Fruit fly (Drosophila melanogaster) whole organism, embryonic: ENCODE data around the gene Lrpprc2.

ENCODE experiments used
- B-H1 ChIP-seq: fragments of 200-800 bp; sonication (Bioruptor generic); IDR thresholded peaks from 3 replicates; pipeline ENCODE4 v1.3.6; 2022; ENCODE audit warnings: missing biosample characterization, missing genetic modification characterization
- Bgb ChIP-seq: fragments of 200-800 bp; sonication (Bioruptor generic); IDR thresholded peaks from 2 replicates; pipeline ENCODE4 v1.3.6; 2022; ENCODE audit warnings: missing biosample characterization, missing genetic modification characterization; ENCODE audit not compliant: partially characterized antibody
- CG1024 ChIP-seq: fragments of 200-800 bp; sonication (Bioruptor generic); IDR thresholded peaks from 2 replicates; pipeline ENCODE4 v1.3.6; 2022; ENCODE audit warnings: missing biosample characterization, missing genetic modification characterization
- CG10654 ChIP-seq: fragments of 200-800 bp; sonication (Bioruptor generic); optimal IDR thresholded peaks from 2 replicates; lab custom pipeline; 2016; ENCODE audit warnings: missing biosample characterization, missing genetic modification characterization
- CG10979 ChIP-seq: fragments of 200-800 bp; sonication (Bioruptor generic); optimal IDR thresholded peaks from 2 replicates; lab custom pipeline; 2018; ENCODE audit warnings: missing biosample characterization, mild to moderate bottlenecking, missing genetic modification characterization, moderate library complexity
- CG11085 ChIP-seq: fragments of 200-800 bp; sonication (Bioruptor generic); IDR thresholded peaks from 2 replicates; pipeline ENCODE4 v1.3.6; 2022; ENCODE audit warnings: missing biosample characterization, missing genetic modification characterization
- CG11560 ChIP-seq: fragments of 200-800 bp; sonication (Bioruptor generic); IDR thresholded peaks from 3 replicates; pipeline ENCODE4 v1.3.6; 2022; ENCODE audit warnings: missing biosample characterization, missing genetic modification characterization
- CG12155 ChIP-seq: fragments of 200-800 bp; sonication (Bioruptor generic); optimal IDR thresholded peaks from 3 replicates; lab custom pipeline; 2016; ENCODE audit warnings: missing biosample characterization, missing genetic modification characterization
- CG12219 ChIP-seq: fragments of 200-800 bp; sonication (Bioruptor generic); optimal IDR thresholded peaks from 3 replicates; lab custom pipeline; 2018; ENCODE audit warnings: missing biosample characterization, mild to moderate bottlenecking, missing genetic modification characterization
- CG12659 ChIP-seq: fragments of 200-800 bp; sonication (Bioruptor generic); optimal IDR thresholded peaks from 3 replicates; lab custom pipeline; 2017; ENCODE audit warnings: mild to moderate bottlenecking, missing biosample characterization, missing genetic modification reagents, missing genetic modification characterization
- CG14441 ChIP-seq: fragments of 200-800 bp; sonication (Bioruptor generic); IDR thresholded peaks from 2 replicates; pipeline ENCODE4 v1.3.6; 2022; ENCODE audit warnings: missing biosample characterization, missing genetic modification characterization
- CG18262 ChIP-seq: fragments of 200-800 bp; optimal IDR thresholded peaks from 3 replicates; lab custom pipeline; 2019; ENCODE audit warnings: missing biosample characterization, mild to moderate bottlenecking, missing genetic modification characterization, moderate library complexity
- CG31224 ChIP-seq: fragments of 200-800 bp; sonication (Bioruptor generic); IDR thresholded peaks from 2 replicates; pipeline ENCODE4 v1.3.6; 2022; ENCODE audit warnings: missing biosample characterization, missing genetic modification characterization
- CG3163 ChIP-seq: fragments of 200-800 bp; sonication (Bioruptor generic); optimal IDR thresholded peaks from 3 replicates; lab custom pipeline; 2016; ENCODE audit warnings: missing biosample characterization, missing genetic modification characterization
- CG33213 ChIP-seq: fragments of 200-800 bp; sonication (Bioruptor generic); optimal IDR thresholded peaks from 3 replicates; lab custom pipeline; 2016; ENCODE audit warnings: missing biosample characterization, missing genetic modification characterization
- CG4360 ChIP-seq: fragments of 200-800 bp; sonication (Bioruptor generic); IDR thresholded peaks from 2 replicates; pipeline ENCODE4 v1.3.6; 2022; ENCODE audit warnings: missing biosample characterization, missing genetic modification characterization
- CG4730 ChIP-seq: fragments of 200-800 bp; sonication (Bioruptor generic); IDR thresholded peaks from 2 replicates; pipeline ENCODE4 v1.3.6; 2022; ENCODE audit warnings: missing biosample characterization, missing genetic modification characterization
- CG6765 ChIP-seq: fragments of 200-800 bp; sonication (Bioruptor generic); optimal IDR thresholded peaks from 3 replicates; lab custom pipeline; 2017; ENCODE audit warnings: missing biosample characterization, mild to moderate bottlenecking, missing genetic modification characterization
- CG8944 ChIP-seq: fragments of 200-800 bp; sonication (Bioruptor generic); optimal IDR thresholded peaks from 3 replicates; lab custom pipeline; 2016; ENCODE audit warnings: missing biosample characterization, missing genetic modification characterization
- CG9437 ChIP-seq: fragments of 200-800 bp; sonication (Bioruptor generic); optimal IDR thresholded peaks from 2 replicates; lab custom pipeline; 2018; ENCODE audit warnings: missing biosample characterization, mild to moderate bottlenecking, missing genetic modification characterization
- CG9727 ChIP-seq: fragments of 200-800 bp; sonication (Bioruptor generic); optimal IDR thresholded peaks from 3 replicates; lab custom pipeline; 2017; ENCODE audit warnings: missing biosample characterization, mild to moderate bottlenecking, missing genetic modification characterization
- D19A ChIP-seq: fragments of 200-800 bp; optimal IDR thresholded peaks from 3 replicates; lab custom pipeline; 2019; ENCODE audit warnings: missing biosample characterization, mild to moderate bottlenecking, missing genetic modification characterization, moderate library complexity
- D19B ChIP-seq: fragments of 200-800 bp; sonication (Bioruptor generic); optimal IDR thresholded peaks from 2 replicates; lab custom pipeline; 2017; ENCODE audit warnings: missing biosample characterization, mild to moderate bottlenecking, missing genetic modification characterization
- Dad ChIP-seq: fragments of 200-800 bp; sonication (Bioruptor generic); optimal IDR thresholded peaks from 3 replicates; lab custom pipeline; 2016; ENCODE audit warnings: missing biosample characterization, missing genetic modification characterization
- Deaf1 ChIP-seq: fragments of 200-800 bp; optimal IDR thresholded peaks from 3 replicates; lab custom pipeline; 2019; ENCODE audit warnings: missing biosample characterization, mild to moderate bottlenecking, missing genetic modification characterization, moderate library complexity
- Gug ChIP-seq: fragments of 200-800 bp; sonication (Bioruptor generic); IDR thresholded peaks from 4 replicates; pipeline ENCODE4 v1.3.6; 2022; ENCODE audit warnings: missing biosample characterization, missing genetic modification characterization
- HLH54F ChIP-seq: fragments of 200-800 bp; sonication (Bioruptor generic); optimal IDR thresholded peaks from 3 replicates; lab custom pipeline; 2016; ENCODE audit warnings: missing biosample characterization, missing genetic modification characterization
- NFAT ChIP-seq: fragments of 200-800 bp; sonication (Bioruptor generic); IDR thresholded peaks from 2 replicates; pipeline ENCODE4 v1.3.6; 2022; ENCODE audit warnings: missing biosample characterization, missing genetic modification characterization
- Nf-YC ChIP-seq: fragments of 200-800 bp; optimal IDR thresholded peaks from 3 replicates; lab custom pipeline; 2019; ENCODE audit warnings: missing biosample characterization, mild to moderate bottlenecking, missing genetic modification characterization, moderate library complexity
- Oli ChIP-seq: fragments of 200-800 bp; sonication (Bioruptor generic); optimal IDR thresholded peaks from 2 replicates; lab custom pipeline; 2018; ENCODE audit warnings: missing biosample characterization, mild to moderate bottlenecking, missing genetic modification characterization, moderate library complexity
- Poxn ChIP-seq: fragments of 200-800 bp; sonication (Bioruptor generic); IDR thresholded peaks from 2 replicates; pipeline ENCODE4 v1.3.6; 2022; ENCODE audit warnings: missing biosample characterization, missing genetic modification characterization
- Trl ChIP-seq, 3 experiments: fragments of >200 bp in 2 of 3; fragments of 200-800 bp in 1 of 3; sonication (Bioruptor generic) in 1 of 3; optimal IDR thresholded peaks; 2 replicates in 1 of 3; 3 replicates in 2 of 3; lab custom pipeline; 2016 to 2017; ENCODE audit warnings: missing biosample characterization in 1 of 3, missing genetic modification characterization in 1 of 3
- ac ChIP-seq: fragments of 200-800 bp; sonication (Bioruptor generic); optimal IDR thresholded peaks from 3 replicates; lab custom pipeline; 2017; ENCODE audit warnings: missing biosample characterization, mild to moderate bottlenecking, missing genetic modification characterization
- btn ChIP-seq: fragments of 200-800 bp; sonication (Bioruptor generic); optimal IDR thresholded peaks from 2 replicates; lab custom pipeline; 2016; ENCODE audit warnings: missing biosample characterization, missing genetic modification characterization
- dysf ChIP-seq: fragments of 200-800 bp; sonication (Bioruptor generic); IDR thresholded peaks from 3 replicates; pipeline ENCODE4 v1.3.6; 2022; ENCODE audit warnings: missing biosample characterization, missing genetic modification characterization
- gcm2 ChIP-seq: fragments of 200-800 bp; sonication (Bioruptor generic); optimal IDR thresholded peaks from 2 replicates; lab custom pipeline; 2016; ENCODE audit warnings: missing biosample characterization, missing genetic modification characterization
- hb ChIP-seq: fragments of 200-800 bp; sonication (Bioruptor generic); IDR thresholded peaks from 3 replicates; pipeline ENCODE4 v1.3.6; 2022; ENCODE audit warnings: missing biosample characterization, missing genetic modification characterization; ENCODE audit not compliant: partially characterized antibody
- hkb ChIP-seq, 2 experiments: fragments of 200-800 bp in 1 of 2; fragments of >200 bp in 1 of 2; sonication (Bioruptor generic) in 1 of 2; IDR thresholded peaks in 1 of 2; optimal IDR thresholded peaks in 1 of 2; 2 replicates each; pipeline versions ENCODE4 v1.3.6 to Lab custom; 2017 to 2022; ENCODE audit warnings: missing biosample characterization in 1 of 2, missing genetic modification characterization in 1 of 2
- insv ChIP-seq, 2 experiments: fragments of 200-800 bp; sonication (Bioruptor generic); optimal IDR thresholded peaks; 3 replicates each; lab custom pipeline; 2016 to 2018; ENCODE audit warnings: missing biosample characterization in 2 of 2, missing genetic modification characterization in 2 of 2
- luna ChIP-seq: fragments of 200-800 bp; sonication (Bioruptor generic); optimal IDR thresholded peaks from 2 replicates; lab custom pipeline; 2016; ENCODE audit warnings: missing biosample characterization, missing genetic modification characterization
- oc ChIP-seq: fragments of 200-800 bp; sonication (Bioruptor generic); optimal IDR thresholded peaks from 2 replicates; lab custom pipeline; 2018; ENCODE audit warnings: missing biosample characterization, mild to moderate bottlenecking, missing genetic modification characterization, moderate library complexity
- sc ChIP-seq, 3 experiments: fragments of >200 bp in 2 of 3; fragments of 200-800 bp in 1 of 3; sonication (Bioruptor generic) in 1 of 3; optimal IDR thresholded peaks; 2 replicates in 2 of 3; 3 replicates in 1 of 3; lab custom pipeline; 2017; ENCODE audit warnings: mild to moderate bottlenecking in 1 of 3, missing biosample characterization in 1 of 3, missing genetic modification characterization in 1 of 3, missing genetic modification reagents in 1 of 3
- sens ChIP-seq: fragments of 200-800 bp; sonication (Bioruptor generic); peaks from one replicate; lab custom pipeline; 2016; ENCODE audit warnings: missing biosample characterization, missing genetic modification characterization
- sqz ChIP-seq: fragments of 200-800 bp; sonication (Bioruptor generic); optimal IDR thresholded peaks from 3 replicates; lab custom pipeline; 2018; ENCODE audit warnings: missing biosample characterization, mild to moderate bottlenecking, missing genetic modification characterization
- tgo ChIP-seq: fragments of 200-800 bp; sonication (Bioruptor generic); IDR thresholded peaks from 3 replicates; pipeline ENCODE4 v1.3.6; 2022; ENCODE audit warnings: missing biosample characterization, missing genetic modification characterization
- ttk ChIP-seq: fragments of 200-800 bp; sonication (Bioruptor generic); IDR thresholded peaks from 2 replicates; pipeline ENCODE4 v2.1.2; 2022; ENCODE audit warnings: missing biosample characterization, missing genetic modification characterization
- usp ChIP-seq: fragments of >200 bp; optimal IDR thresholded peaks from 2 replicates; lab custom pipeline; 2017; ENCODE audit warnings: missing biosample characterization, missing genetic modification characterization
- vvl ChIP-seq: fragments of 200-800 bp; sonication (Bioruptor generic); IDR thresholded peaks from 2 replicates; pipeline ENCODE4 v1.3.6; 2022; ENCODE audit warnings: missing biosample characterization, missing genetic modification characterization
- zf30C ChIP-seq: fragments of 200-800 bp; sonication (Bioruptor generic); optimal IDR thresholded peaks from 3 replicates; lab custom pipeline; 2018; ENCODE audit warnings: missing biosample characterization, mild to moderate bottlenecking, missing genetic modification characterization

The Lrpprc2 gene

DNA sequence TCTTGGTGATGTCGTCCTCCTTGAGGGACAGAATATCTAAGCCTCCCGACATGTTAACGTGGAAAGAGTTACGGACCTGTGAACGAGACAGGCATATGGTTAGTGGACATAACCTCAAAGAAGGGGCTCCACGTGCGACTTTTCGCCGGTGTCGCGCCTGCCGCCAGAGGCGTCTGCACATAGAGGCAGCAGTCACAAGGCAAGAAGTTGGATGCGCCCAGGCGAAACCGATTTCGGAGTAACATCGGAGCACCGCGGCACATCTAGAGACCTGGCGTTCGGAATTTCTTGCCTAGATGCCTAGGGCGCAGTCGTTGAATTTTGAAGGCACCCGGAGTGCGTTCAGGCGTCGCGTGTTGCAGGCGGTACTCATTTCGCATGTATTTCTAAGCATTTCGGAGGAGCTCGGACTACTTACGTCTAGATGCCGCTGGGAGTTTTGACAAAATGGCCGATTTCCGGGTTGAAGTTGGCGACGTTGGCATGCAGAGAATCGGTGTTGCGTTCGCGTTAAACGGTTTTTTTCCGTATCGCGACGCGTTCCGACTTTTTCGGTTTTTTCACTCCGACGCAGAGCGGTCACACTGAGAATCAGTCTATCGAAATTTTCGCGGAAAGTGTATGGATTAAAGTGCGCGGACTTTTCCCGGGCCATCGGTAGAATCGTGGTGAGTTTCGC lies 22.6 kb upstream of the Lrpprc2 start, which contains the start of the genes sta and inc (continued):
- TF ChIP-seq D19A: peak; percentile 15
- peak; percentile 64 for TF ChIP-seq Bgb (GFP tag; lab: Robert Waterston, UW)
- TF ChIP-seq vvl (GFP tag; lab: Robert Waterston, UW): peak; percentile 66
- peak; percentile 86 for TF ChIP-seq CG6765 (GFP tag; lab: Kevin White, UChicago)
- peak; percentile 32; the same call in 1 of the 2 replicates for TF ChIP-seq ttk (GFP tag; lab: Robert Waterston, UW)
- TF ChIP-seq dysf (GFP tag; lab: Robert Waterston, UW): peak; percentile 50; the same call in 1 of the 3 replicates
- peak; percentile 65 for TF ChIP-seq oc
- no peak for TF ChIP-seq hb (GFP tag; lab: Robert Waterston, UW)
- TF ChIP-seq CG10654 (GFP tag; lab: Kevin White, UChicago): no peak
- peak; percentile 64 for TF ChIP-seq CG12219 (GFP tag; lab: Kevin White, UChicago)
- peak; percentile 58 for TF ChIP-seq Dad (GFP tag; lab: Kevin White, UChicago)
- peak; percentile 53 for TF ChIP-seq Nf-YC (tag; lab: Kevin White, UChicago)
- peak; percentile 94 for TF ChIP-seq CG12659
- TF ChIP-seq luna (GFP tag; lab: Kevin White, UChicago): peak; percentile 6
- TF ChIP-seq CG10979 (tag; lab: Kevin White, UChicago): peak; percentile 47
- peak; percentile 58; the same call in 1 of the 2 replicates for TF ChIP-seq NFAT (GFP tag; lab: Robert Waterston, UW)
- no peak for TF ChIP-seq CG11560 (tag; lab: Robert Waterston, UW)
- no peak for TF ChIP-seq CG9437 (GFP tag; lab: Kevin White, UChicago)
- no peak for TF ChIP-seq sc (optimal IDR thresholded peaks at IDR 0.05; lab: Kevin White, UChicago)
- TF ChIP-seq sc (GFP tag; optimal IDR thresholded peaks at IDR 0.05; lab: Kevin White, UChicago): peak; percentile 31
- no peak for TF ChIP-seq gcm2 (GFP tag; lab: Kevin White, UChicago)
- no peak; the same call in 1 of the 2 replicates for TF ChIP-seq CG11085 (GFP tag; lab: Robert Waterston, UW)
- peak; percentile 15 for TF ChIP-seq CG8944 (GFP tag; lab: Kevin White, UChicago)
- peak; percentile 63 for TF ChIP-seq CG18262 (tag; lab: Kevin White, UChicago)
- TF ChIP-seq insv (GFP tag; optimal IDR thresholded peaks at IDR 0.05; lab: Kevin White, UChicago): peak in 1 of 2 experiments; percentile 59
- no peak; the same call in 2 of the 3 replicates for TF ChIP-seq B-H1 (GFP tag; lab: Robert Waterston, UW)
- TF ChIP-seq CG4360 (GFP tag; lab: Robert Waterston, UW): 0 out of 2 replicates have a peak, but pooled peaks have one; percentile 12
- no peak for TF ChIP-seq usp (GFP tag; lab: Kevin White, UChicago)
- peak; percentile 22; the same call in 1 of the 4 replicates for TF ChIP-seq Gug (GFP tag; lab: Robert Waterston, UW)
- TF ChIP-seq CG12155: peak; percentile 34
- TF ChIP-seq ac: peak; percentile 37
- peak; percentile 31 for TF ChIP-seq Oli
- peak; percentile 42 for TF ChIP-seq Deaf1
- no peak for TF ChIP-seq Trl (optimal IDR thresholded peaks at IDR 0.05; lab: Kevin White, UChicago)
- peak; percentile 63 for TF ChIP-seq Trl (GFP tag; optimal IDR thresholded peaks at IDR 0.05; lab: Kevin White, UChicago)
- TF ChIP-seq btn (GFP tag; lab: Kevin White, UChicago): peak; percentile 38
- TF ChIP-seq tgo: no peak; the same call in 2 of the 3 replicates
- TF ChIP-seq CG1024 (GFP tag; lab: Robert Waterston, UW): no peak
- peak; percentile 54 for TF ChIP-seq D19B
- no peak for TF ChIP-seq CG14441
- peak; percentile 71 for TF ChIP-seq CG9727 (GFP tag; lab: Kevin White, UChicago)
- TF ChIP-seq CG4730 (GFP tag; lab: Robert Waterston, UW): no peak
- TF ChIP-seq sens (GFP tag; lab: Kevin White, UChicago): peak; percentile 76
- no peak for TF ChIP-seq Poxn (GFP tag; lab: Robert Waterston, UW)
- TF ChIP-seq hkb (optimal IDR thresholded peaks at IDR 0.05; lab: Kevin White, UChicago): peak; percentile 35
- TF ChIP-seq hkb (GFP tag; IDR thresholded peaks at IDR 0.05; lab: Robert Waterston, UW): peak; percentile 74
- TF ChIP-seq CG31224 (GFP tag; lab: Robert Waterston, UW): peak; percentile 35
- TF ChIP-seq zf30C (GFP tag; lab: Kevin White, UChicago): peak; percentile 34
- TF ChIP-seq HLH54F: peak; percentile 28
- TF ChIP-seq CG3163: peak; percentile 31
- TF ChIP-seq CG33213 (GFP tag; lab: Kevin White, UChicago): peak; percentile 88
- peak; percentile 55 for TF ChIP-seq sqz (GFP tag; lab: Kevin White, UChicago)
